Worm (Caenorhabditis elegans) whole organism, early embryonic: ENCODE results near the gene grl-23.

ENCODE experiments used
- B0310.2 ChIP-seq: sonication (generic microtip); optimal IDR thresholded peaks from 2 replicates; lab custom pipeline; 2016; ENCODE audit warnings: mild to moderate bottlenecking, missing genetic modification characterization, missing compliant biosample characterization
- ama-1 ChIP-seq: fragments of 150-350 bp; optimal IDR thresholded peaks from 2 replicates; lab custom pipeline; 2014
- ceh-36 ChIP-seq: sonication (generic microtip); optimal IDR thresholded peaks from 2 replicates; lab custom pipeline; 2016; ENCODE audit warnings: missing genetic modification characterization, inconsistent platforms, missing compliant biosample characterization
- hmbx-1 ChIP-seq: sonication (generic microtip); optimal IDR thresholded peaks from 2 replicates; lab custom pipeline; 2016; ENCODE audit warnings: mild to moderate bottlenecking, missing genetic modification characterization, missing compliant biosample characterization
- hmg-4 ChIP-seq: fragments of 200-800 bp; sonication (Bioruptor generic); optimal IDR thresholded peaks from 2 replicates; lab custom pipeline; 2018; ENCODE audit warnings: mild to moderate bottlenecking, missing genetic modification characterization, missing compliant biosample characterization
- sea-1 ChIP-seq: fragments of 200-800 bp; sonication (Bioruptor generic); conservative IDR thresholded peaks from 2 replicates; pipeline ENCODE4 v1.3.6; 2022; ENCODE audit warnings: missing genetic modification characterization, missing compliant biosample characterization

ce11 chrV:12550036-12550626, 26.6 kb downstream of the grl-23 start, which contains the start of gene F45D3.3:
- TF ChIP-seq ama-1 (no peak), hmbx-1 (tag; lab: Kevin White, UChicago) (no peak), hmg-4 (GFP tag; lab: Kevin White, UChicago) (no peak), B0310.2 (tag; lab: Kevin White, UChicago) (no peak), ceh-36 (tag; lab: Kevin White, UChicago) (no peak), sea-1 (GFP tag; lab: Robert Waterston, UW) (no peak)
